Worm (Caenorhabditis elegans): ENCODE data around the gene F18A11.3.

Gene F18A11.3

ce11 chrII:13004872-13005252 lies 31.8 kb downstream of the F18A11.3 start:
- TF ChIP-seq F44E2.7 (GFP tag; IDR thresholded peaks at IDR 0.05) (no peak), daf-16 (GFP tag; optimal IDR thresholded peaks at IDR 0.05) (no peak), daf-16 (tag; optimal IDR thresholded peaks at IDR 0.05) (peak; percentile 67)

DNA sequence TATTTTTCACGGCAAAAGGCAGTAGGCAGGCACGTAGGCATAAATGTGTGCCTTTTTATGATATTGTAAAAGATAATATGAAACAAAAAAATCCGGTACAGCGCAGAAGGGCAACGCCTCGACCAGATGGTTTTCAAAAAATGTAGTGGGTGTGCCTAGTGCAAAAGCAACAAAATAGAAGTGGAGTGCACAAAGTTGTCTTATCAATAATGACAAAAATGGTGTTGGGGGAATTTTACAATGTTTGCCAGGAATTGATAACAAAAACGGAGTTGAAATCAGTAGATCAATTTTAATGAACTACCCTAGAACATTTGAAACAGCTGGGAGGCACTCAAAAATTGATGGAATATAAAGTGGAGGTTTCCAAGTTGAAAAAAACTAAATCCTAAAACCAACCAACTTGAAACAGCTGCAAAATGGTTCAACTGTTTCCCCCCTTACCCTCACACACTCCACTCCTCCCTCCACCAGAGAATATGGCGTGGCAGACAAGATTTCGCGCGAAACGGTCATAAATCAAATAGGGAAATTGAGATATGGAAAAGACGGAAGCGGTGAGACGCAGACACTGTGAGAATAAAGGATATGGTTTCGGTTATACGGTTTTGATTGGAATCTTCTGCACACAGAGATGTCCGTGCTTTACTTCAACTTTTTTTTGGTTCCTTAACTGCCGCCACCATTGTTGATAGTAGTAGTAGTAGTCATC lies 32.3 kb downstream of the F18A11.3 start:
- TF ChIP-seq nhr-28 (tag; optimal IDR thresholded peaks at IDR 0.05): peak; percentile 97
- 0 out of 2 replicates have a peak, but pooled peaks have one; percentile 7 for TF ChIP-seq tra-1 (GFP tag; IDR thresholded peaks at IDR 0.05)
- TF ChIP-seq mxl-3 (GFP tag; optimal IDR thresholded peaks at IDR 0.05): peak; percentile 10
- TF ChIP-seq daf-16 (GFP tag; optimal IDR thresholded peaks at IDR 0.05): no peak
- peak; percentile 68 for TF ChIP-seq daf-16 (tag; optimal IDR thresholded peaks at IDR 0.05)
- TF ChIP-seq hlh-11 (tag; optimal IDR thresholded peaks at IDR 0.05): peak; percentile 63
- TF ChIP-seq pqm-1 (tag; optimal IDR thresholded peaks at IDR 0.05): peak; percentile 64
- TF ChIP-seq nhr-42 (GFP tag; IDR thresholded peaks at IDR 0.05): no peak
- no peak for TF ChIP-seq lin-13 (GFP tag; optimal IDR thresholded peaks at IDR 0.05)
- no peak for TF ChIP-seq mep-1 (tag; optimal IDR thresholded peaks at IDR 0.05)
- TF ChIP-seq dmd-6 (GFP tag; IDR thresholded peaks at IDR 0.05): peak; percentile 63
- TF ChIP-seq nhr-77 (tag; optimal IDR thresholded peaks at IDR 0.05): no peak
- TF ChIP-seq daf-12 (tag; optimal IDR thresholded peaks at IDR 0.05): no peak
- TF ChIP-seq dve-1 (tag; optimal IDR thresholded peaks at IDR 0.05; ENCODE audit: insufficient read depth): peak; percentile 51
- TF ChIP-seq lin-39 (tag; optimal IDR thresholded peaks at IDR 0.05): no peak
- TF ChIP-seq unc-62 (GFP tag; optimal IDR thresholded peaks at IDR 0.05 in 1 of 2): peak in 1 of 2 experiments; percentile 97
- TF ChIP-seq unc-62 (tag; optimal IDR thresholded peaks at IDR 0.05): no peak
- TF ChIP-seq nhr-25 (tag; optimal IDR thresholded peaks at IDR 0.05; ENCODE audit: borderline replicate concordance, insufficient read depth): no peak
- peak; percentile 55 for TF ChIP-seq nhr-48 (tag; optimal IDR thresholded peaks at IDR 0.05)
- no peak for TF ChIP-seq nhr-237 (tag; optimal IDR thresholded peaks at IDR 0.05)
- peak; percentile 88 for TF ChIP-seq aha-1 (tag)

- TF ChIP-seq nhr-77 (tag; optimal IDR thresholded peaks at IDR 0.05): no peak
- peak; percentile 60 for TF ChIP-seq hlh-30 (tag; optimal IDR thresholded peaks at IDR 0.05; ENCODE audit: insufficient read depth)
Measured at ce11 chrII:13003244-13003643, 33.4 kb downstream of the F18A11.3 start.

DNA sequence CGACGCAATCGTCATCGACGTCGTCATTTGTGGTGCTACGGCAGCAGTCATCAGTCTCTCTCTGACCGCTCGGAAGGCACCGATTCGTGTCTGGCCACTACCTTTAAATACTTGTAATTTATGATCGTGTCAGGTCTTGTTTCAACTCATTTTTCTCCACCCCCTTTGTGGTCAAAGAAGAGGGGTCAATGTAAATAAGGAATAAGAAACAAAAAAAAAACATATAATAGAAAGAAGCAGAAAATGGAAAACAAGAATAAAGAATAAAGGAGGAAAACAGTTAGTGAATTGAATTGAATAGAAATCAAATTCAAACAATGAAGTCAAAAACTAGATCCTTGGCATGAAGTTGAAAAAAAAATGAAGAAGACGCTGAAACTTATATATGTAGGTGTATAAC lies 35.9 kb downstream of the F18A11.3 start, which contains the start of gene Y38F1A.8:
Y38F1A.8 (minus strand) TSS at position 101 of the 400 bp plus-strand sequence.
- TF ChIP-seq nhr-25 (tag; optimal IDR thresholded peaks at IDR 0.05; ENCODE audit: borderline replicate concordance, insufficient read depth) (no peak), snpc-4 (tag; optimal IDR thresholded peaks at IDR 0.05) (no peak), ceh-44 (GFP tag; IDR thresholded peaks at IDR 0.05) (no peak), dve-1 (tag; optimal IDR thresholded peaks at IDR 0.05; ENCODE audit: insufficient read depth) (no peak), zip-11 (GFP tag; IDR thresholded peaks at IDR 0.05) (no peak), F10B5.3 (tag; optimal IDR thresholded peaks at IDR 0.05) (no peak)

DNA sequence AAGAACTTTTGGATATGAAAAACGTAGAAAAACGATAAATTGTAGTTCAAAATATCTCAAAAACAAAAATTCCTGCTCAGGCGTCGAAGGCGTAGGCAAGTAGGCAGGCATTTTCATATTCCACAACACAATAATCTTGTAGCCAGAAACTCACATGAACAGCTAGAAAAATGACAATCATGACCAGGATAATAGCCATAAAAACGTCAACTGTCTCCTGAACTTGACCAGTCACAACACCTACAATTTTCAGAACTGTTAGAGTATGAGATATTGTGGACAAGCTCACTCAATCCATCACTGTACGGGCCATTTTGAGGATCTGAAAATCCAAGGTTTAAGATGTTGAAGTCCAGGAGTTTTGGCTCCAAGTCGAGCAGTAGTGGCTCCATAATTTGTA lies 39.2 kb downstream of the F18A11.3 start, which contains the start of gene Y38F1A.7:
Y38F1A.7 (minus strand) TSS at position 392 of the 400 bp plus-strand sequence.
- TF ChIP-seq mep-1 (tag; optimal IDR thresholded peaks at IDR 0.05): no peak
- peak in 1 of 2 experiments; percentile 92 for TF ChIP-seq unc-62 (GFP tag; optimal IDR thresholded peaks at IDR 0.05 in 1 of 2)
- no peak for TF ChIP-seq unc-62 (tag; optimal IDR thresholded peaks at IDR 0.05)

ce11 chrII:12996249-12996648 lies 40.4 kb downstream of the F18A11.3 start, which contains the start of gene hphd-1:
Gene hphd-1, minus strand, starts transcription at chrII:12996571.
- TF ChIP-seq Y105C5A.15 (GFP tag; IDR thresholded peaks at IDR 0.05) (no peak), daf-19 (GFP tag; conservative IDR thresholded peaks at IDR 0.05) (no peak), saeg-2 (GFP tag; IDR thresholded peaks at IDR 0.05) (no peak), nhr-28 (tag; optimal IDR thresholded peaks at IDR 0.05) (peak; percentile 83), cey-2 (tag; optimal IDR thresholded peaks at IDR 0.05; ENCODE audit: borderline replicate concordance, insufficient read depth) (no peak), pqm-1 (tag; optimal IDR thresholded peaks at IDR 0.05) (no peak), Y75B8A.6 (GFP tag; IDR thresholded peaks at IDR 0.05) (no peak; the same call in 1 of the 2 replicates), fkh-10 (GFP tag; optimal IDR thresholded peaks at IDR 0.05) (no peak), Y5F2A.4 (GFP tag; optimal IDR thresholded peaks at IDR 0.05) (no peak), F49E8.2 (tag; optimal IDR thresholded peaks at IDR 0.05; ENCODE audit: borderline replicate concordance) (no peak), daf-16 (GFP tag; optimal IDR thresholded peaks at IDR 0.05) (peak in 1 of 2 experiments; percentile 32), daf-16 (tag; optimal IDR thresholded peaks at IDR 0.05) (peak; percentile 97), ama-1 (optimal IDR thresholded peaks at IDR 0.05) (no peak), zip-11 (GFP tag; IDR thresholded peaks at IDR 0.05) (no peak), hif-1 (tag; optimal IDR thresholded peaks at IDR 0.05) (peak in 1 of 2 experiments; percentile 68), ceh-32 (tag; optimal IDR thresholded peaks at IDR 0.05; ENCODE audit: poor library complexity) (no peak), tag-97 (GFP tag; IDR thresholded peaks at IDR 0.05) (no peak), ceh-82 (tag; optimal IDR thresholded peaks at IDR 0.05) (no peak)

All from whole organism, L4 larva.